In genomic region chr2L:8385849-8386248, dm6 we compare ENCODE assay signal across 2 fruit fly cellular contexts.
TF ChIP-seq lines count a peak whose summit lies in the region.

No protein-coding gene starts in this region.

- TF ChIP-seq CTCF in whole organism, embryonic (GFP tag; optimal IDR thresholded peaks at IDR 0.05; lab: Kevin White, UChicago), result no peak

TF ChIP-seq in whole organism, adult, 20 proteins besides CTCF, POLR2A, EP300 and RAD21:
- TF ChIP-seq CG11617 (GFP tag; optimal IDR thresholded peaks at IDR 0.05; lab: Kevin White, UChicago) (no peak), CG33017 (tag; optimal IDR thresholded peaks at IDR 0.05; lab: Kevin White, UChicago) (no peak), CG14711 (tag; optimal IDR thresholded peaks at IDR 0.05; lab: Kevin White, UChicago) (no peak), CG1620 (GFP tag; optimal IDR thresholded peaks at IDR 0.05; lab: Kevin White, UChicago) (no peak), Clk (GFP tag; optimal IDR thresholded peaks at IDR 0.05; lab: Kevin White, UChicago) (no peak), CG5204 (GFP tag; optimal IDR thresholded peaks at IDR 0.05; lab: Kevin White, UChicago) (no peak), ovo (GFP tag; optimal IDR thresholded peaks at IDR 0.05; lab: Kevin White, UChicago) (no peak), tj (GFP tag; optimal IDR thresholded peaks at IDR 0.05; lab: Kevin White, UChicago) (peak; percentile 91)

TF ChIP-seq in whole organism, embryonic, 481 proteins besides CTCF, POLR2A, EP300 and RAD21:
- TF ChIP-seq lov (optimal IDR thresholded peaks at IDR 0.05; lab: Kevin White, UChicago) (no peak), lov (GFP tag; IDR thresholded peaks at IDR 0.05; lab: Robert Waterston, UW) (0 out of 3 replicates have a peak, but pooled peaks have one; percentile 30), ATbp (GFP tag; optimal IDR thresholded peaks at IDR 0.05; lab: Kevin White, UChicago) (no peak)
